Worm (Caenorhabditis elegans) whole organism, L2 larva: ENCODE results near the gene chil-13.

ENCODE experiments used
- R02D3.7 ChIP-seq: fragments of 150-350 bp; optimal IDR thresholded peaks from 2 replicates; lab custom pipeline; 2014; ENCODE audit warnings: missing biosample characterization, missing genetic modification characterization
- dmd-4 ChIP-seq: sonication (generic microtip); optimal IDR thresholded peaks from 2 replicates; lab custom pipeline; 2017; ENCODE audit warnings: missing biosample characterization, missing genetic modification characterization
- egl-27 ChIP-seq: sonication (generic microtip); optimal IDR thresholded peaks from 3 replicates; lab custom pipeline; 2017; ENCODE audit warnings: missing biosample characterization, missing genetic modification reagents, missing genetic modification characterization
- lin-11 ChIP-seq: fragments of 150-350 bp; sonication (generic microtip); optimal IDR thresholded peaks from 2 replicates; lab custom pipeline; 2014; ENCODE audit warnings: missing biosample characterization, missing genetic modification characterization, inconsistent platforms, mixed read lengths
- lsy-2 ChIP-seq, 2 experiments: fragments of 150-350 bp in 1 of 2; sonication (generic microtip) in 1 of 2; optimal IDR thresholded peaks; 2 replicates each; lab custom pipeline; 2014 to 2017; ENCODE audit warnings: missing biosample characterization in 2 of 2, missing genetic modification characterization in 2 of 2

- TF ChIP-seq R02D3.7 (no peak), dmd-4 (tag; lab: Kevin White, UChicago) (no peak), lsy-2 (tag; optimal IDR thresholded peaks at IDR 0.05; lab: Kevin White, UChicago) (no peak), lin-11 (no peak), egl-27 (tag; lab: Kevin White, UChicago) (no peak)
These were observed 36.4 kb upstream of the chil-13 start, which contains the start of the genes chil-25 and chil-26 for ce11 chrII:9474367-9475105.
